Worm (Caenorhabditis elegans): ENCODE data around the gene F13E9.12.

DNA sequence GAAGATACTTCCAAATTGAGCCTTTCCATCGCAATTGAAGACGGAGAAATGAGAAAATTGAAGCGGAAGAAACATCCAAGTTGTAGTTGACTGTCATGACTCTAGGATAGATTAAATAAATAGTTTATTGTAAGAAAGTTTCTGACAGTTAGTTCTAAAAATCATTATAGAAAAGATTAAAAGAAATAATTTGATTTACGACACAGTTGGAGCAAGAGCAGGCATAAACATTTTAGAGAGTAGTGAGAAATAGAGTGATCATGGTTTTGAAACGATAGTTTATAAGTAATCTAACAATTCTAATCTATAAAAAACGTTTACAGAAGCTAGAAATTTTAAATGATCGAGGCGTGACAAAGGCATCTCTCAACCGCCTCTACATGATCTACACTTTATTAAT is 42.3 kb downstream of the F13E9.12 start, which contains the start of gene best-15:
- TF ChIP-seq dao-5 (tag; optimal IDR thresholded peaks at IDR 0.05) = no peak
- no peak for TF ChIP-seq him-1 (tag; optimal IDR thresholded peaks at IDR 0.05)
- TF ChIP-seq W03F9.2 (tag; optimal IDR thresholded peaks at IDR 0.05) = no peak
